Fruit fly (Drosophila melanogaster): ENCODE data around the gene daed.

daed gene

dm6 chr2L:2214004-2214403, 2.1 kb downstream of the daed start, which contains the start of the genes Uch and CG34174 (continued):
- TF ChIP-seq CG13296 (GFP tag; optimal IDR thresholded peaks at IDR 0.05) (no peak), HLH4C (GFP tag; IDR thresholded peaks at IDR 0.05; ENCODE audit: partially characterized antibody) (peak; percentile 73), Six4 (GFP tag; optimal IDR thresholded peaks at IDR 0.05) (no peak), caup (GFP tag; optimal IDR thresholded peaks at IDR 0.05; ENCODE audit: severe bottlenecking) (peak; percentile 1), ftz-f1 (GFP tag; optimal IDR thresholded peaks at IDR 0.05) (no peak), CG1602 (GFP tag; optimal IDR thresholded peaks at IDR 0.05) (no peak), dmrt11E (tag; optimal IDR thresholded peaks at IDR 0.05) (no peak), sima (GFP tag; optimal IDR thresholded peaks at IDR 0.05) (no peak), Bgb (GFP tag; IDR thresholded peaks at IDR 0.05; ENCODE audit: partially characterized antibody) (peak; percentile 68), pros (GFP tag; optimal IDR thresholded peaks at IDR 0.05) (no peak), danr (GFP tag; IDR thresholded peaks at IDR 0.05) (no peak), salm (tag; optimal IDR thresholded peaks at IDR 0.05) (no peak), Max (GFP tag; optimal IDR thresholded peaks at IDR 0.05) (peak; percentile 20), CG6765 (GFP tag; optimal IDR thresholded peaks at IDR 0.05) (no peak), CoRest (tag; optimal IDR thresholded peaks at IDR 0.05) (peak; percentile 29), TFAM (GFP tag; optimal IDR thresholded peaks at IDR 0.05) (no peak), CG30020 (tag; optimal IDR thresholded peaks at IDR 0.05) (peak; percentile 32), CG2712 (tag; optimal IDR thresholded peaks at IDR 0.05) (peak; percentile 23), CG30403 (GFP tag; optimal IDR thresholded peaks at IDR 0.05) (peak; percentile 21), H2.0 (GFP tag; IDR thresholded peaks at IDR 0.05) (no peak), lmd (GFP tag; IDR thresholded peaks at IDR 0.05) (no peak), Sry-δ (GFP tag; optimal IDR thresholded peaks at IDR 0.05) (peak; percentile 70), vnd (GFP tag; IDR thresholded peaks at IDR 0.05; ENCODE audit: partially characterized antibody) (peak; percentile 64), BEAF-32 (GFP tag; optimal IDR thresholded peaks at IDR 0.05) (peak; percentile 79), CG17802 (tag; optimal IDR thresholded peaks at IDR 0.05) (no peak), Stat92E (GFP tag; optimal IDR thresholded peaks at IDR 0.05) (peak in 1 of 3 experiments; percentile 23), sug (tag; optimal IDR thresholded peaks at IDR 0.05) (peak; percentile 48), br (optimal IDR thresholded peaks at IDR 0.05) (no peak), zen (tag; optimal IDR thresholded peaks at IDR 0.05) (peak; percentile 46), CG14710 (tag; optimal IDR thresholded peaks at IDR 0.05) (peak; percentile 100), Bdp1 (GFP tag; optimal IDR thresholded peaks at IDR 0.05) (no peak), HmgZ (tag; optimal IDR thresholded peaks at IDR 0.05) (peak; percentile 65), Sin3A (optimal IDR thresholded peaks at IDR 0.05) (peak; percentile 43), Neu2 (GFP tag; optimal IDR thresholded peaks at IDR 0.05; ENCODE audit: borderline replicate concordance) (no peak), ash1 (GFP tag; optimal IDR thresholded peaks at IDR 0.05) (no peak), ind (GFP tag; optimal IDR thresholded peaks at IDR 0.05) (no peak), CG10431 (GFP tag; optimal IDR thresholded peaks at IDR 0.05) (no peak), gsb-n (tag; optimal IDR thresholded peaks at IDR 0.05) (no peak), Blimp-1 (GFP tag; optimal IDR thresholded peaks at IDR 0.05) (no peak), CG3281 (GFP tag; optimal IDR thresholded peaks at IDR 0.05) (peak; percentile 28), zen2 (GFP tag; IDR thresholded peaks at IDR 0.05; ENCODE audit: partially characterized antibody) (peak; percentile 65; the same call in 2 of the 3 replicates), CG12299 (tag; optimal IDR thresholded peaks at IDR 0.05) (peak; percentile 22), her (GFP tag; optimal IDR thresholded peaks at IDR 0.05) (no peak), slp2 (GFP tag; optimal IDR thresholded peaks at IDR 0.05) (no peak), ato (GFP tag; IDR thresholded peaks at IDR 0.05; ENCODE audit: partially characterized antibody) (0 out of 2 replicates have a peak, but pooled peaks have one; percentile 39), Hr51 (GFP tag; optimal IDR thresholded peaks at IDR 0.05) (peak in 1 of 2 experiments; percentile 3), p53 (GFP tag; optimal IDR thresholded peaks at IDR 0.05) (no peak), trh (GFP tag; optimal IDR thresholded peaks at IDR 0.05) (no peak), CG32532 (GFP tag; IDR thresholded peaks at IDR 0.05) (no peak), E2f2 (GFP tag; IDR thresholded peaks at IDR 0.05) (peak; percentile 18; the same call in 1 of the 2 replicates)
